Fruit fly (Drosophila melanogaster) whole organism, embryonic: ENCODE results near the gene CkIIalpha-i3.
A peak's percentile ranks its signal among the peaks of the same experiment; 100 is the strongest.

ENCODE experiments used
- Abd-B ChIP-seq: fragments of 200-800 bp; sonication (Bioruptor generic); optimal IDR thresholded peaks from 2 replicates; lab custom pipeline; 2018; ENCODE audit warnings: missing biosample characterization, mild to moderate bottlenecking, missing genetic modification characterization, moderate library complexity
- Atf6 ChIP-seq: fragments of 200-800 bp; sonication (Bioruptor generic); IDR thresholded peaks from 2 replicates; pipeline ENCODE4 v1.3.6; 2022; ENCODE audit warnings: missing biosample characterization, missing genetic modification characterization
- CG10462 ChIP-seq: fragments of 200-800 bp; sonication (Bioruptor generic); optimal IDR thresholded peaks from 2 replicates; lab custom pipeline; 2016; ENCODE audit warnings: missing biosample characterization, missing genetic modification characterization
- CG11456 ChIP-seq: fragments of 200-800 bp; sonication (Bioruptor generic); IDR thresholded peaks from 3 replicates; pipeline ENCODE4 v1.3.6; 2022; ENCODE audit warnings: missing biosample characterization, missing genetic modification characterization
- CG11504 ChIP-seq: fragments of 200-800 bp; sonication (Bioruptor generic); optimal IDR thresholded peaks from 3 replicates; lab custom pipeline; 2019; ENCODE audit warnings: missing biosample characterization, mild to moderate bottlenecking, missing genetic modification characterization, moderate library complexity
- CG14441 ChIP-seq: fragments of 200-800 bp; sonication (Bioruptor generic); IDR thresholded peaks from 2 replicates; pipeline ENCODE4 v1.3.6; 2022; ENCODE audit warnings: missing biosample characterization, missing genetic modification characterization
- CG17186 ChIP-seq: fragments of 200-800 bp; sonication (Bioruptor generic); optimal IDR thresholded peaks from 3 replicates; lab custom pipeline; 2017; ENCODE audit warnings: missing biosample characterization, missing genetic modification reagents, missing genetic modification characterization
- CG17361 ChIP-seq: fragments of 200-800 bp; sonication (Bioruptor generic); IDR thresholded peaks from 3 replicates; pipeline ENCODE4 v1.3.6; 2022; ENCODE audit warnings: missing biosample characterization, missing genetic modification characterization
- CG18764 ChIP-seq: fragments of 200-800 bp; sonication (Bioruptor generic); optimal IDR thresholded peaks from 3 replicates; lab custom pipeline; 2016; ENCODE audit warnings: missing biosample characterization, missing genetic modification characterization
- CG2712 ChIP-seq: fragments of 200-800 bp; optimal IDR thresholded peaks from 3 replicates; lab custom pipeline; 2019; ENCODE audit warnings: missing biosample characterization, mild to moderate bottlenecking, missing genetic modification characterization, moderate library complexity
- CG32532 ChIP-seq: fragments of 200-800 bp; sonication (Bioruptor generic); IDR thresholded peaks from 2 replicates; pipeline ENCODE4 v1.3.6; 2022; ENCODE audit warnings: missing biosample characterization, missing genetic modification characterization
- CG34376 ChIP-seq: fragments of 200-800 bp; sonication (Bioruptor generic); optimal IDR thresholded peaks from 2 replicates; lab custom pipeline; 2018; ENCODE audit warnings: missing biosample characterization, mild to moderate bottlenecking, missing genetic modification characterization
- CG3995 ChIP-seq: fragments of 200-800 bp; sonication (Bioruptor generic); optimal IDR thresholded peaks from 3 replicates; lab custom pipeline; 2016; ENCODE audit warnings: missing biosample characterization, missing genetic modification characterization
- CG42726 ChIP-seq: fragments of 200-800 bp; sonication (Bioruptor generic); IDR thresholded peaks from 2 replicates; pipeline ENCODE4 v1.3.6; 2022; ENCODE audit warnings: missing biosample characterization, missing genetic modification characterization; ENCODE audit not compliant: partially characterized antibody
- CG43689 ChIP-seq: fragments of 200-800 bp; sonication (Bioruptor generic); IDR thresholded peaks from 2 replicates; pipeline ENCODE4 v1.3.6; 2022; ENCODE audit warnings: missing biosample characterization, missing genetic modification characterization
- CG4617 ChIP-seq: fragments of 200-800 bp; sonication (Bioruptor generic); optimal IDR thresholded peaks from 3 replicates; lab custom pipeline; 2016; ENCODE audit warnings: missing biosample characterization, missing genetic modification characterization, borderline replicate concordance
- CG4730 ChIP-seq: fragments of 200-800 bp; sonication (Bioruptor generic); IDR thresholded peaks from 2 replicates; pipeline ENCODE4 v1.3.6; 2022; ENCODE audit warnings: missing biosample characterization, missing genetic modification characterization
- CG4820 ChIP-seq: fragments of 200-800 bp; sonication (Bioruptor generic); optimal IDR thresholded peaks from 3 replicates; lab custom pipeline; 2016; ENCODE audit warnings: missing biosample characterization, missing genetic modification characterization
- CG6813 ChIP-seq: fragments of 200-800 bp; sonication (Bioruptor generic); optimal IDR thresholded peaks from 2 replicates; lab custom pipeline; 2017; ENCODE audit warnings: missing biosample characterization, missing genetic modification characterization, mild to moderate bottlenecking, moderate library complexity, missing genetic modification reagents
- CG7271 ChIP-seq: fragments of 200-800 bp; sonication (Bioruptor generic); optimal IDR thresholded peaks from 2 replicates; lab custom pipeline; 2018; ENCODE audit warnings: missing biosample characterization, mild to moderate bottlenecking, missing genetic modification characterization, moderate library complexity
- CG7745 ChIP-seq: fragments of 200-800 bp; sonication (Bioruptor generic); optimal IDR thresholded peaks from 2 replicates; lab custom pipeline; 2018; ENCODE audit warnings: missing biosample characterization, mild to moderate bottlenecking, missing genetic modification characterization, moderate library complexity
- CG8388 ChIP-seq: fragments of 200-800 bp; sonication (Bioruptor generic); optimal IDR thresholded peaks from 2 replicates; lab custom pipeline; 2019; ENCODE audit warnings: missing biosample characterization, mild to moderate bottlenecking, missing genetic modification characterization, moderate library complexity
- CG8944 ChIP-seq: fragments of 200-800 bp; sonication (Bioruptor generic); optimal IDR thresholded peaks from 3 replicates; lab custom pipeline; 2016; ENCODE audit warnings: missing biosample characterization, missing genetic modification characterization
- CG9609 ChIP-seq: fragments of 200-800 bp; sonication (Bioruptor generic); optimal IDR thresholded peaks from 3 replicates; lab custom pipeline; 2016; ENCODE audit warnings: missing biosample characterization, missing genetic modification characterization
- CG9876 ChIP-seq: fragments of 200-800 bp; sonication (Bioruptor generic); optimal IDR thresholded peaks from 2 replicates; lab custom pipeline; 2016; ENCODE audit warnings: missing biosample characterization, missing genetic modification characterization
- CoRest ChIP-seq: fragments of 200-800 bp; sonication (Bioruptor generic); optimal IDR thresholded peaks from 3 replicates; lab custom pipeline; 2018; ENCODE audit warnings: missing biosample characterization, mild to moderate bottlenecking, missing genetic modification characterization, moderate library complexity
- Ets97D ChIP-seq: fragments of 200-800 bp; sonication (Bioruptor generic); optimal IDR thresholded peaks from 3 replicates; lab custom pipeline; 2016; ENCODE audit warnings: missing biosample characterization, missing genetic modification characterization
- HLHmδ ChIP-seq: fragments of 200-800 bp; sonication (Bioruptor generic); optimal IDR thresholded peaks from 2 replicates; lab custom pipeline; 2018; ENCODE audit warnings: missing biosample characterization, mild to moderate bottlenecking, missing genetic modification characterization, moderate library complexity
- Hmr ChIP-seq: fragments of 200-800 bp; sonication (Bioruptor generic); optimal IDR thresholded peaks from 3 replicates; lab custom pipeline; 2017; ENCODE audit warnings: mild to moderate bottlenecking, missing biosample characterization, missing genetic modification reagents, missing genetic modification characterization
- Jarid2 ChIP-seq: fragments of 200-800 bp; sonication (Bioruptor generic); optimal IDR thresholded peaks from 3 replicates; lab custom pipeline; 2017; ENCODE audit warnings: mild to moderate bottlenecking, missing biosample characterization, missing genetic modification reagents, missing genetic modification characterization
- Lpt ChIP-seq: fragments of >200 bp; optimal IDR thresholded peaks from 2 replicates; lab custom pipeline; 2018; ENCODE audit warnings: missing biosample characterization, missing genetic modification characterization
- Nf-YC ChIP-seq: fragments of 200-800 bp; optimal IDR thresholded peaks from 3 replicates; lab custom pipeline; 2019; ENCODE audit warnings: missing biosample characterization, mild to moderate bottlenecking, missing genetic modification characterization, moderate library complexity
- Opbp ChIP-seq: fragments of 200-800 bp; sonication (Bioruptor generic); IDR thresholded peaks from 3 replicates; pipeline ENCODE4 v1.3.6; 2022; ENCODE audit warnings: missing biosample characterization, missing genetic modification characterization; ENCODE audit not compliant: partially characterized antibody
- Ravus ChIP-seq: fragments of 200-800 bp; sonication (Bioruptor generic); IDR thresholded peaks from 2 replicates; pipeline ENCODE4 v1.3.6; 2022; ENCODE audit warnings: missing biosample characterization, missing genetic modification characterization
- ac ChIP-seq: fragments of 200-800 bp; sonication (Bioruptor generic); optimal IDR thresholded peaks from 3 replicates; lab custom pipeline; 2017; ENCODE audit warnings: missing biosample characterization, mild to moderate bottlenecking, missing genetic modification characterization
- ato ChIP-seq: fragments of 200-800 bp; sonication (Bioruptor generic); IDR thresholded peaks from 2 replicates; pipeline ENCODE4 v1.3.6; 2022; ENCODE audit warnings: missing biosample characterization, missing genetic modification characterization; ENCODE audit not compliant: partially characterized antibody
- cas ChIP-seq: fragments of 200-800 bp; sonication (Bioruptor generic); IDR thresholded peaks from 2 replicates; pipeline ENCODE4 v1.3.6; 2022; ENCODE audit warnings: missing biosample characterization, missing genetic modification characterization
- esg ChIP-seq: fragments of 200-800 bp; sonication (Bioruptor generic); conservative IDR thresholded peaks from 2 replicates; pipeline ENCODE4 v1.3.6; 2022; ENCODE audit warnings: missing biosample characterization, missing genetic modification characterization
- eve ChIP-seq, 2 experiments: fragments of >200 bp; optimal IDR thresholded peaks; 2 replicates each; lab custom pipeline; 2017; ENCODE audit warnings: missing biosample characterization in 2 of 2, missing genetic modification characterization in 2 of 2
- ewg ChIP-seq: fragments of 200-800 bp; sonication (Bioruptor generic); optimal IDR thresholded peaks from 3 replicates; lab custom pipeline; 2017; ENCODE audit warnings: mild to moderate bottlenecking, missing biosample characterization, missing genetic modification reagents, missing genetic modification characterization
- fd96Cb ChIP-seq: fragments of 200-800 bp; sonication (Bioruptor generic); optimal IDR thresholded peaks from 2 replicates; lab custom pipeline; 2018; ENCODE audit warnings: missing biosample characterization, mild to moderate bottlenecking, missing genetic modification characterization, moderate library complexity
- grau ChIP-seq: fragments of 200-800 bp; optimal IDR thresholded peaks from 3 replicates; lab custom pipeline; 2019; ENCODE audit warnings: missing biosample characterization, mild to moderate bottlenecking, missing genetic modification characterization, moderate library complexity
- gro ChIP-seq: fragments of 200-800 bp; sonication (Bioruptor generic); optimal IDR thresholded peaks from 2 replicates; lab custom pipeline; 2016; ENCODE audit warnings: missing biosample characterization, missing genetic modification characterization
- nom ChIP-seq: fragments of 200-800 bp; sonication (Bioruptor generic); optimal IDR thresholded peaks from 2 replicates; lab custom pipeline; 2017; ENCODE audit warnings: missing biosample characterization, missing genetic modification characterization, mild to moderate bottlenecking, moderate library complexity, missing genetic modification reagents
- oc ChIP-seq: fragments of 200-800 bp; sonication (Bioruptor generic); optimal IDR thresholded peaks from 2 replicates; lab custom pipeline; 2018; ENCODE audit warnings: missing biosample characterization, mild to moderate bottlenecking, missing genetic modification characterization, moderate library complexity
- pfk ChIP-seq: fragments of 200-800 bp; sonication (Bioruptor generic); optimal IDR thresholded peaks from 2 replicates; lab custom pipeline; 2018; ENCODE audit warnings: missing biosample characterization, mild to moderate bottlenecking, missing genetic modification characterization, moderate library complexity
- pita ChIP-seq: fragments of 200-800 bp; sonication (Bioruptor generic); optimal IDR thresholded peaks from 2 replicates; lab custom pipeline; 2017; ENCODE audit warnings: missing biosample characterization, mild to moderate bottlenecking, missing genetic modification characterization
- pum ChIP-seq: fragments of 200-800 bp; sonication (Bioruptor generic); optimal IDR thresholded peaks from 2 replicates; lab custom pipeline; 2016; ENCODE audit warnings: missing biosample characterization, missing genetic modification characterization
- run ChIP-seq: fragments of 200-800 bp; sonication (Bioruptor generic); optimal IDR thresholded peaks from 3 replicates; lab custom pipeline; 2018; ENCODE audit warnings: missing biosample characterization, mild to moderate bottlenecking, missing genetic modification characterization
- sima ChIP-seq: fragments of 200-800 bp; sonication (Bioruptor generic); optimal IDR thresholded peaks from 2 replicates; lab custom pipeline; 2016; ENCODE audit warnings: missing biosample characterization, missing genetic modification characterization
- vfl ChIP-seq: fragments of 200-800 bp; sonication (Bioruptor generic); optimal IDR thresholded peaks from 2 replicates; lab custom pipeline; 2016; ENCODE audit warnings: missing biosample characterization, missing genetic modification characterization

Gene CkIIalpha-i3

DNA sequence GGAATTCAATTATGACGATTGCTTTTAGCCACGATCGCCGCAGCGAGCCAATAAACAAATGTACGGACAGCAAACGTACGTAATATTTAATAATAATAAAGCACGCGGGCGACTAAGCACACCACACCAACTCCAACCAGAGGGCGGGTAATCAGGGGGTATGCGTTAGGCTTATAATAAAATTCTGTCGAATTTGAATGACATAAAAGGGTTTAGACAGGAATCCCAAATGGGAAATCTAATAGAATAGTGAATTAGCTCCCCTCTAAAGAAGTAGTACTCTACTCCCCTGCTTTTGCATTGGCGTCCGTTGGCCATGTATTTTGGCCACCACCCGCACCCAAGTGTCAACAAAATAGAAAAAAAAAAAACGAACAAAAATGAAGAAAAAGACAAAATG is 12.0 kb upstream of the CkIIalpha-i3 start (continued):
- no peak for TF ChIP-seq Ets97D (GFP tag; lab: Kevin White, UChicago)
- TF ChIP-seq CG9609 (GFP tag; lab: Kevin White, UChicago) = no peak
- TF ChIP-seq pum (GFP tag; lab: Kevin White, UChicago) = no peak
- no peak for TF ChIP-seq CG3995
- TF ChIP-seq CG17186 (GFP tag; lab: Kevin White, UChicago) = no peak
- 0 out of 2 replicates have a peak, but pooled peaks have one; percentile 20 for TF ChIP-seq CG43689 (GFP tag; lab: Robert Waterston, UW)
- peak; percentile 43; the same call in 1 of the 2 replicates for TF ChIP-seq CG4730 (GFP tag; lab: Robert Waterston, UW)
- TF ChIP-seq gro (GFP tag; lab: Kevin White, UChicago) = no peak
- TF ChIP-seq Ravus = no peak
- TF ChIP-seq cas (GFP tag; lab: Robert Waterston, UW) = no peak
- no peak for TF ChIP-seq CG8944 (GFP tag; lab: Kevin White, UChicago)
- no peak for TF ChIP-seq CG9876 (GFP tag; lab: Kevin White, UChicago)
- no peak for TF ChIP-seq sima
- TF ChIP-seq ewg (GFP tag; lab: Kevin White, UChicago) = no peak
- no peak for TF ChIP-seq Hmr
- TF ChIP-seq ato = no peak
- peak; percentile 27 for TF ChIP-seq grau
- no peak for TF ChIP-seq nom
- peak; percentile 71 for TF ChIP-seq CG14441 (GFP tag; lab: Robert Waterston, UW)
- TF ChIP-seq Lpt = no peak
- no peak for TF ChIP-seq CG18764 (GFP tag; lab: Kevin White, UChicago)
- TF ChIP-seq vfl = no peak
- no peak for TF ChIP-seq Nf-YC
- no peak for TF ChIP-seq CG2712
- 0 out of 3 replicates have a peak, but pooled peaks have one; percentile 22 for TF ChIP-seq Opbp (GFP tag; lab: Robert Waterston, UW)
- no peak for TF ChIP-seq pita (GFP tag; lab: Kevin White, UChicago)
- TF ChIP-seq CG7271 (tag; lab: Kevin White, UChicago) = no peak
- TF ChIP-seq Abd-B (GFP tag; lab: Kevin White, UChicago) = no peak
- no peak for TF ChIP-seq pfk (GFP tag; lab: Kevin White, UChicago)
- TF ChIP-seq CG4820 (GFP tag; lab: Kevin White, UChicago) = peak; percentile 5
- no peak for TF ChIP-seq HLHmδ (GFP tag; lab: Kevin White, UChicago)
- no peak for TF ChIP-seq fd96Cb (tag; lab: Kevin White, UChicago)
- TF ChIP-seq run (tag; lab: Kevin White, UChicago) = no peak
- TF ChIP-seq ac = no peak
- TF ChIP-seq CG17361 (GFP tag; lab: Robert Waterston, UW) = no peak
- no peak for TF ChIP-seq CG42726 (GFP tag; lab: Robert Waterston, UW)
- no peak for TF ChIP-seq CG6813 (GFP tag; lab: Kevin White, UChicago)
- TF ChIP-seq oc = no peak
- TF ChIP-seq CG32532 (GFP tag; lab: Robert Waterston, UW) = 0 out of 2 replicates have a peak, but pooled peaks have one; percentile 48
- TF ChIP-seq Jarid2 (GFP tag; lab: Kevin White, UChicago) = no peak
- no peak for TF ChIP-seq CG4617
- TF ChIP-seq CG7745 (tag; lab: Kevin White, UChicago) = no peak
- no peak for TF ChIP-seq CG8388 (GFP tag; lab: Kevin White, UChicago)
- TF ChIP-seq CG11504 = peak; percentile 39
- 0 out of 3 replicates have a peak, but pooled peaks have one; percentile 31 for TF ChIP-seq CG11456 (GFP tag; lab: Robert Waterston, UW)
- peak; percentile 8 for TF ChIP-seq CoRest (tag; lab: Kevin White, UChicago)
- peak; percentile 22; the same call in 1 of the 2 replicates for TF ChIP-seq esg
- no peak for TF ChIP-seq eve (GFP tag; optimal IDR thresholded peaks at IDR 0.05; lab: Kevin White, UChicago)
- TF ChIP-seq Atf6 = peak; percentile 42; the same call in 1 of the 2 replicates
- TF ChIP-seq CG10462 (GFP tag; lab: Kevin White, UChicago) = no peak
- TF ChIP-seq CG34376 (GFP tag; lab: Kevin White, UChicago) = no peak
